Worm (Caenorhabditis elegans): ENCODE data around the gene T19D12.9.

The T19D12.9 gene

DNA sequence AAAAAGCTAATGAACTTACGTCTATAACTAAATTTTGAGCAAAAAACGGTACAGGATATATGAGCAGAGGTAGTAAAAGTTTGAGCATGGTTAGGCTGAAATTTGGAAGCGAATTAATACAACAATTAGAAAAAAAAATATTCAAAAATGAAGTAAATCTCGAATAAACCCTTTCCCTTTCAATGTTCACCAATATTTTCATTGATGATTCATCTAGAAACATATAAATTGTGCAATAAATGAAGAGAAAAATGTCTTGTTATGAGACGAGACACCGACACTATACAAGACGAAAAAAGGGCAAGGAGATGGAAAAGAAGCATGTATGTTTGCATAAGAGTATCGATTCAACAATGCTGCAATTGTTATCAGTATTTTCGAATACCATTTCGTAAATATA is 28.9 kb downstream of the T19D12.9 start, which contains the start of gene F54H5.14:
Gene F54H5.14 (minus strand): TSS at position 101 of the 400 bp plus-strand sequence.
- TF ChIP-seq dao-5 (tag; optimal IDR thresholded peaks at IDR 0.05), result no peak
- no peak for TF ChIP-seq W03F9.2 (tag; optimal IDR thresholded peaks at IDR 0.05)
- TF ChIP-seq him-1 (tag; optimal IDR thresholded peaks at IDR 0.05), result no peak

DNA sequence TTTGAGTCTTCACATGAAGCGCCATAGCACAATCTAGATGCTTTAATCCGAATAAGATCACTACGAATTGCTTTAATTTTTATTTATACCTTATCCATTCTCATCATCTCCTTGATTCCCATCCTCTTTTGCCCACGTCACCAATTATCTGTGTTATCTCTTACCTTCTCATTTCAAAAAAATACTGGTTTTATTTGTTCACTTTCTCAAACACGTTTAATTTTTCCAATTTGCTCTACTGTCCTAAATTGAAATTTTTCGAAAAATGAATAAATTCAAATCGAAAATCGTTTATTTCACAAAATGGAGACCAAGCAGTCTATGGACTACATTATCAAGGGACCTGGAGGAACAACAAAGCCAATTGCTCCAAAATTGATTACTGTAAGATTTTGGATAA is 32.3 kb downstream of the T19D12.9 start, which contains the start of gene F54H5.3:
Gene F54H5.3 (plus strand): TSS at position 301 of the 400 bp plus-strand sequence.
- no peak for TF ChIP-seq him-1 (tag; optimal IDR thresholded peaks at IDR 0.05)
- no peak for TF ChIP-seq dao-5 (tag; optimal IDR thresholded peaks at IDR 0.05)
- TF ChIP-seq W03F9.2 (tag; optimal IDR thresholded peaks at IDR 0.05), result no peak

DNA sequence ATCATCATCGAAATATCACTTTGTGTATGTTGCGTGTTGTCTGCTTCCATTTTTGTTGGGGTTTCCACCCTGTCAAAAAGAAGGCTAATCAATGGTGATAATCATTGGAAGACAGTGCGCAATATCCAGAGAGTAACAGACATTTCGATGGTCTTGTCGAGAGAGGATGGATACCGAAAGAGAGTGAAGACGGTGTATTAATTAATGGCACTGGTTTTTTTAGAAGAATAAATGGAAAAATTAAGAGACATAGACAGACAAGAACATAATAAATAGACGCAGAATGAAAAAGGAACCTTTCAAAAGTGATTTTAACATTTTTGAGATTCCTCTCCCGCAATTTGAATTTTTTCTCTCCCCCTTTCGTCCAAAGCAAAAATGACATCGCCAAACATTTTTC is 35.2 kb downstream of the T19D12.9 start:
- no peak for TF ChIP-seq W03F9.2 (tag; optimal IDR thresholded peaks at IDR 0.05)
- no peak for TF ChIP-seq dao-5 (tag; optimal IDR thresholded peaks at IDR 0.05)
- no peak for TF ChIP-seq him-1 (tag; optimal IDR thresholded peaks at IDR 0.05)

DNA sequence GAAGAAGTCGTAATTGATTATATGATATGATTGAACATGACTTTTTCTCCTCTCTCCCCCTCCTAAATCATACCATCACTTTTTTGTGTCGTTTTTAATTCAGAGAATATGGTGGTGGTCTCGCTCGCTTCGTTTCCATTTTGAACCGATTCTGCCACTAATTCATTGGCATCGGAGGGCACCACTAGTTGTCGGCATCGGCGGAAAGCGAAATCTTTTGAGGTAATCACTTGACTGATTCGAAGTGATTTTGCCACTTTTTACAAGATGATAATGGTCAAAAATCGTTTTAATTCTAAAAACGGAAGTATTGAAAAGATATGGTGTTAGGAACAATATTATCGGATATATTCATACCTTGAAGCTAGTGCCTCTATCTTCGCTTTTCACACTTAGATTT is 37.4 kb downstream of the T19D12.9 start, which contains the start of gene klf-3:
Gene klf-3 (plus strand): TSS at position 109 of the 400 bp plus-strand sequence.
- no peak for TF ChIP-seq W03F9.2 (tag; optimal IDR thresholded peaks at IDR 0.05)
- no peak for TF ChIP-seq dao-5 (tag; optimal IDR thresholded peaks at IDR 0.05)
- TF ChIP-seq him-1 (tag; optimal IDR thresholded peaks at IDR 0.05), result no peak

DNA sequence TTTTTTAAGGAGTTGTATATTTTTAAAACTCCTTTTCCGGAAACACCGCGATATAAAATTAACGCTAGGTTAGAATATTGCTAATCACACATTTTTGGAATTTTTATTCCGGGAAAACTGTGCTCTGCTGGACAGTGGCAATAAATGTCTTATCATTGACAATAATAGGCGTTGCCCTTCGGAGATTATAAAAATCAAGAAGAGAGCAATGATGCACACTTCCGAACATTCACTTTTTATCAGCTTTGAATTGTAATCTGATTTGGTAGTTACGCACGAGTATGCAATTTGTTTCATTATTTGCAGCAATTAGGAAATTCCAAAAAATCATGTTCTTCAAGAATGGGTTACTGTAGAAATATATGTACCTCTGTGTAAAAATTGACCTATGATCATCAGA is 38.0 kb downstream of the T19D12.9 start:
- TF ChIP-seq him-1 (tag; optimal IDR thresholded peaks at IDR 0.05) (no peak), dao-5 (tag; optimal IDR thresholded peaks at IDR 0.05) (no peak), W03F9.2 (tag; optimal IDR thresholded peaks at IDR 0.05) (no peak)

DNA sequence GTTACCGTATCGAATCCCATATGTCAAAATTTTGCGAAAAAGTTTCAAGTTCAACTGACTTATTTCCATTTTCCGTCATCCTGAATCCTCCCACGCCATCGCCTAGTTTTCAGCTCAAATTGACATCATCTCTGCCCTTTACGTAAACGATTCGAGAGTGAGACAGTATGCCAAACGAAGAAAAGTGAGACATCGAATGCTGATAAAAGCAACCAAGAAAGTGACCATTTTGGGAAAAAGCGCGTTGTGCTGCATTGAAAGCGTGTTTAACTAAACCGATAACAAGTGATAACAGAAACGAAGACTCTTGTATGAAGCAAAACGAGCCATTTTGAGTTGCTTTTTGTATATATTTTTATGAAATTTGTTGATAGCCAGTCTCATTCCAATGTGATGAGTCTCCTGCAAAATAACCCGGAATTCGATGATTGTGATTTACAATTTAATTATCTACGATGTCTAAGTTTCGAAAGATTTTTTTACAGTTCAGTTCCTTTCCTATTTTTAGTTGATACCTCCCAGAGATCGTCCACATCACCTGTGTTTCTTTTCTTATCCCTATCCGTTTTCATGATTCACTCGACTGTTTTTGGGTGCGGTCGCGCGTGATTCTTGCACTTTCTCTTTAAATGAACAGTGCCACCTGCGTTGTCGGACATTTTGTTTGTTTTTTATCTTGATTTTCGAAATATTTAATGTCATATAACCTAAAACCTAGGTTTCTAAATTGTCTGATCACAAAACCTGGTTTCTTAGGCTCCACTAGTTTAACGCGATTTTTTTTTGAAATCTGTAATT is 38.8 kb downstream of the T19D12.9 start:
- TF ChIP-seq W03F9.2 (tag; optimal IDR thresholded peaks at IDR 0.05) (no peak), dao-5 (tag; optimal IDR thresholded peaks at IDR 0.05) (no peak), him-1 (tag; optimal IDR thresholded peaks at IDR 0.05) (no peak)

DNA sequence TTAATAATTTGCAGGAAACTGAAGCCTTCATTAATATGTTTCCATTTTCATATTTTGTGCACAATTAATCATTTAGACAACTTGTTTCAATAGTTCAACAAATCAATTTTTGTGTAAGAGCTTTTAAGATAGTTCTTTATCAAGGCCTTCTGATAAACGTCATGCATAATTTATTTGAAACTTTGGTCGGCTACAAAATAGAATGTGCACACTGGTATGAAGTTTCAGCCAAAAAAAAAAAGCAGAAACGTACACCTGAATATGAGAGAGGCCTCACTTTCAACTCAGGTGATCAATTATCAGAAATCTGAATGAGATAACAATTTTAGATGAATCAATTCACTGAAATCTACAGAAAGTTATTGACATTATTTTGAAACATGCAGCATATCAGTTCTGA is 39.7 kb downstream of the T19D12.9 start:
- no peak for TF ChIP-seq dao-5 (tag; optimal IDR thresholded peaks at IDR 0.05)
- no peak for TF ChIP-seq W03F9.2 (tag; optimal IDR thresholded peaks at IDR 0.05)
- no peak for TF ChIP-seq him-1 (tag; optimal IDR thresholded peaks at IDR 0.05)

DNA sequence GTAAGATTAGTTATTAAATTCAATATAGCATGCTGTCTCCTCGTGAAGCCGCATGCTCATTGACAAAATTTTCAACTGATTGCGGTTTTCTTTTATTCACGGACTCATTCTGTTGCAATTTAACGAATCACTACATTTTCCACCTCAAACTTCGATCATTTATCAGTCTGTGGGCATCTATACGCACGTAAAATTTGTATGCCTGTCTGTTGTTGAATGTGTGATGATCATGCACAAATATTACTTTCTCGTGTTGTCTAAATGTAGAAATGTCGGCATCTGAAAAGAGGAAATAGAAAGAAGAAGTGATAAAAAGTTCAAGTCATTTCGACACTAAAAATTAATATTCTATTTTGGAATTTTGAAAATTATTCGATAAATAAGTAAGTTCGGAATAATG is 41.6 kb downstream of the T19D12.9 start:
- no peak for TF ChIP-seq dao-5 (tag; optimal IDR thresholded peaks at IDR 0.05)
- no peak for TF ChIP-seq him-1 (tag; optimal IDR thresholded peaks at IDR 0.05)
- TF ChIP-seq W03F9.2 (tag; optimal IDR thresholded peaks at IDR 0.05), result no peak

DNA sequence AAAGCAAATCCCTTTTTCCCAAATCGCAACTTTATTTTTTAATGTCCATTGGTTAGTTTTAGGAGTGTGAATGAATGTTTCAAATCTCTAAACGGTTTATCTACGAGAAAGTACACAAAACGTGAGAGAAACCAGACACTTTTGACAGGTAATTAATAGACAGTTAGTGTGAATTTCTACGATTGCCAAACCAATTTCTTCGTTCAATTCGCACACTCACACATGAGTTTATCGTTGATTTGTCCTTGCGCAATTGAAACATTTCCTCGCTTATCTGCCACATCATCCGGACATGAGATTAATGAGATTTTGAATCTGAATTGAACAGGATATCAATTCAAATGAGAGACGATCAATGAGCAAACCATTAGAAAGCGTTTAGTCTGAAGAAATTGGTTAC is 43.9 kb downstream of the T19D12.9 start:
- TF ChIP-seq him-1 (tag; optimal IDR thresholded peaks at IDR 0.05) (no peak), W03F9.2 (tag; optimal IDR thresholded peaks at IDR 0.05) (no peak), dao-5 (tag; optimal IDR thresholded peaks at IDR 0.05) (no peak)

DNA sequence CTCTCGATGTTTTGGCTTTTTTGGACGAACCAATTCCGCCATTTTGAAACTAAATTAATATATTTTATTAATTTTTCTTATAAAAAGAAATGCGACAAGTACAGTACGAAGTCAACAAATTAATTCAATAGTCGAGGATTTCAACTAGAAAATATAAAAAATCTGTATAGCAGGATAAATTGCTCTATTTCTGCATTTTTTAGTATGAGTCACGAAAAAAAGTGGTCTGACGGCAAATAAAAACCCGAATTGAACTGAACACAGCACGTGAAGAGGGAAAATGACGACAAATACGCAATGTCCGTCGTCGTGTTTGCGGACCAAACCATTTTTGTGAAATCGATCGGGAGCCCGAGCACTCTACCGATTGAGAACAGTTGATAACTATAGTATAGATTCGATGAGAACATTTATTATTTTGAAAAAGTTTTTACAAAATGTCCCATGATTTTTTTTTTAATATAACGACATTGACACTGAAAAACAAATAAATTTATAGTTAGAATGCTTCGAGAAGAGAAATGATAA is 44.8 kb downstream of the T19D12.9 start, which contains the start of gene epg-5:
Gene epg-5 (minus strand): TSS at position 51 of the 528 bp plus-strand sequence.
- TF ChIP-seq dao-5 (tag; optimal IDR thresholded peaks at IDR 0.05) (no peak), W03F9.2 (tag; optimal IDR thresholded peaks at IDR 0.05) (no peak), him-1 (tag; optimal IDR thresholded peaks at IDR 0.05) (no peak)

DNA sequence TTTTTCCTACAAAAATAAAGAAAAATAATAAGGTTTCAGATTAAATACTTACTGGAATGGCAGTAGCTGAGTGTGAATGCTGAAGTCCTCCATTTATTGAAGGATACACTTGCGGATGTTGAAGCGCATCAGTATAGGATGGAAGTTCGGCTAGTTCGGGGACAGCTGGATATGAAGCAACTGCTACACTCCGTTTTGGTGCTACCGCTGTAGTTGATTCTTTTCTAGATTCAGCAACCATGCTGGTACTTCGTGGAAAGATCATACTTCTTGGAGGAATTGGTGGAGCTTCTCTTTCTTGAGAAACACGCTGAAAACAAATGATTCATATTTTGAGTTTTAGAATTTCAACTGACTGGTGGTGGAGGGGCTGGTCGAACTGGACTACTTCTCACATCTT is 45.6 kb downstream of the T19D12.9 start:
- TF ChIP-seq dao-5 (tag; optimal IDR thresholded peaks at IDR 0.05) (no peak), him-1 (tag; optimal IDR thresholded peaks at IDR 0.05) (no peak), W03F9.2 (tag; optimal IDR thresholded peaks at IDR 0.05) (no peak)
